Worm (Caenorhabditis elegans): ENCODE results near the gene F52E10.4.
A peak's percentile ranks its signal among the peaks of the same experiment; 100 is the strongest.

F52E10.4 gene

ce11 chrX:16309705-16310104 lies 16.9 kb upstream of the F52E10.4 start:
- TF ChIP-seq tra-4 (tag; optimal IDR thresholded peaks at IDR 0.05) = no peak
- no peak for TF ChIP-seq hnd-1 (tag; optimal IDR thresholded peaks at IDR 0.05)
- TF ChIP-seq F13C5.2 (tag; optimal IDR thresholded peaks at IDR 0.05) = no peak

DNA sequence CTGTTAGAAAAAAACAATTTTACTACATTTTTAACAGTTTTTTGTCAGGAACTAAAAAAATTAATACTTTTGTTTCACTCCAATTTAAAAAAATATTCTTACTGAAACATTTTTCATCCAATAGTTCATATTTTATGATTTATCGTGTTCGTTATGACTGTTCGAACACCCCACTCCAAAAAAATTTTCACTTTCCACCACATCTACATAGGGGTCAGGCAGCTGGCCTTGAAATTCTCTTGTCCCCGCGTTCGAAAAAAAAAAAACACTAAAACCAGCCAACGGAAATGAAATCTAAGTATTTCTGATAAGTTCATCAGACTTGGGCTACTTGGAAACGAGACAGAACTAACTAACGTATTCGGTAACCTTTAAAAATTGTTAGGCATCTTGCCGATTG lies 13.3 kb upstream of the F52E10.4 start, which contains the start of gene twk-22:
Gene twk-22, plus strand, starts transcription at position 301 of the 400 bp plus-strand sequence.
- TF ChIP-seq ceh-13 (GFP tag; optimal IDR thresholded peaks at IDR 0.05) (no peak), ets-7 (tag; optimal IDR thresholded peaks at IDR 0.05) (no peak), ceh-36 (tag; optimal IDR thresholded peaks at IDR 0.05) (no peak), hnd-1 (tag; optimal IDR thresholded peaks at IDR 0.05) (no peak), tbx-11 (GFP tag; IDR thresholded peaks at IDR 0.05) (no peak), hmbx-1 (tag; optimal IDR thresholded peaks at IDR 0.05) (no peak), flt-1 (GFP tag; IDR thresholded peaks at IDR 0.05) (no peak), sea-1 (GFP tag; conservative IDR thresholded peaks at IDR 0.05) (no peak), B0310.2 (tag; optimal IDR thresholded peaks at IDR 0.05) (no peak), tra-4 (tag; optimal IDR thresholded peaks at IDR 0.05) (no peak), scrt-1 (GFP tag; IDR thresholded peaks at IDR 0.05) (no peak), tbx-37 (GFP tag; conservative IDR thresholded peaks at IDR 0.05) (no peak), hmg-4 (GFP tag; optimal IDR thresholded peaks at IDR 0.05) (no peak), pes-1 (GFP tag; IDR thresholded peaks at IDR 0.05) (no peak), aly-1 (tag; optimal IDR thresholded peaks at IDR 0.05) (no peak), ama-1 (optimal IDR thresholded peaks at IDR 0.05) (no peak), F13C5.2 (tag; optimal IDR thresholded peaks at IDR 0.05) (no peak)

DNA sequence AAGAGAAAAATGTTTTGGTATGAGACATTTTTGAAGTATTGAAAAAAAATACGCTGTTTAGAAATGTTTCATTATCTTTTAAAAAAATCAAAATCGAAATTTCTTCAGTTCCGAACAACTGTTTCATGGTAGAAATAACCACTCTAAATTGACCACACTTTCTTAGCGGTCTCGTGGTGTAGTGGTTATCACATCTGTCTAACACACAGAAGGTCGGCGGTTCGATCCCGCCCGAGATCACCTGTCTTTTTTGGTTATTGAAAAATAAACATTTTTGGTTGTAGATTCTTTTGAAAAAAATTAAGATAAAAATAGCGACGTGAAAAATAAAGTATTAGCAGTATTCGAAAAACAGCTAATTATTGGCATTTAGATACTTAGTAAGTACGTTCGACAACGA lies 7.6 kb upstream of the F52E10.4 start:
- TF ChIP-seq ceh-36 (tag; optimal IDR thresholded peaks at IDR 0.05) (no peak), pes-1 (GFP tag; IDR thresholded peaks at IDR 0.05) (no peak), tbx-11 (GFP tag; IDR thresholded peaks at IDR 0.05) (no peak), tbx-37 (GFP tag; conservative IDR thresholded peaks at IDR 0.05) (no peak), ets-7 (tag; optimal IDR thresholded peaks at IDR 0.05) (no peak), F13C5.2 (tag; optimal IDR thresholded peaks at IDR 0.05) (no peak), tra-4 (tag; optimal IDR thresholded peaks at IDR 0.05) (no peak), hmg-4 (GFP tag; optimal IDR thresholded peaks at IDR 0.05) (no peak), B0310.2 (tag; optimal IDR thresholded peaks at IDR 0.05) (no peak)

ce11 chrX:16299859-16300258 lies 7.0 kb upstream of the F52E10.4 start, which contains the start of gene twk-21:
Gene twk-21, plus strand, starts transcription at chrX:16299892.
- TF ChIP-seq ceh-36 (tag; optimal IDR thresholded peaks at IDR 0.05) = no peak
- no peak for TF ChIP-seq hmg-4 (GFP tag; optimal IDR thresholded peaks at IDR 0.05)
- TF ChIP-seq tra-4 (tag; optimal IDR thresholded peaks at IDR 0.05) = no peak

- TF ChIP-seq tbx-37 (GFP tag; conservative IDR thresholded peaks at IDR 0.05) = 0 out of 2 replicates have a peak, but pooled peaks have one; percentile 21
- peak; percentile 52; the same call in 1 of the 2 replicates for TF ChIP-seq scrt-1 (GFP tag; IDR thresholded peaks at IDR 0.05)
- TF ChIP-seq pes-1 (GFP tag; IDR thresholded peaks at IDR 0.05) = peak; percentile 46; the same call in 1 of the 2 replicates
- TF ChIP-seq sea-1 (GFP tag; conservative IDR thresholded peaks at IDR 0.05) = 0 out of 2 replicates have a peak, but pooled peaks have one; percentile 14
Observed at ce11 chrX:16299217-16299616, 6.4 kb upstream of the F52E10.4 start.

DNA sequence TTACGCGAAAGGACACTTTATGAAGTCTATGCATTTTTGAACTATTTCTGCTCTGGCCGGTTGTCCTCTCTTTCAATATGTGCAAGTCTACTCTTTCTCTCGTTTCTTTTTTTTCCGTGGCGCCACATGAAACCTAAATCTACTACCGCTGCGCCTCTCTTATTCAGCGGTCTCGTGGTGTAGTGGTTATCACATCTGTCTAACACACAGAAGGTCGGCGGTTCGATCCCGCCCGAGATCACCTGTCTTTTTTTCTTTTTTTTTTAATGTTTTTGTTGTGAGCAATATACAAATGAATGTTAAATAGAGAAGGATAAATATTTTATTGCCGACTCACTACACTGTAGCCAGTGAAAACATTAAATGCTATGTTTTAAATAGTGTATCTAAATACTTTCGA lies 5.3 kb upstream of the F52E10.4 start:
- TF ChIP-seq pes-1 (GFP tag; IDR thresholded peaks at IDR 0.05) = peak; percentile 67
- 0 out of 2 replicates have a peak, but pooled peaks have one; percentile 40 for TF ChIP-seq tbx-37 (GFP tag; conservative IDR thresholded peaks at IDR 0.05)
- TF ChIP-seq tbx-11 (GFP tag; IDR thresholded peaks at IDR 0.05) = peak; percentile 33; the same call in 1 of the 2 replicates
- no peak for TF ChIP-seq ets-7 (tag; optimal IDR thresholded peaks at IDR 0.05)
- 0 out of 2 replicates have a peak, but pooled peaks have one; percentile 57 for TF ChIP-seq scrt-1 (GFP tag; IDR thresholded peaks at IDR 0.05)
- TF ChIP-seq F13C5.2 (tag; optimal IDR thresholded peaks at IDR 0.05) = peak; percentile 60

- TF ChIP-seq flt-1 (GFP tag; IDR thresholded peaks at IDR 0.05) (no peak), tbx-37 (GFP tag; conservative IDR thresholded peaks at IDR 0.05) (no peak), hmbx-1 (tag; optimal IDR thresholded peaks at IDR 0.05) (no peak), B0310.2 (tag; optimal IDR thresholded peaks at IDR 0.05) (no peak), sea-1 (GFP tag; conservative IDR thresholded peaks at IDR 0.05) (no peak), pes-1 (GFP tag; IDR thresholded peaks at IDR 0.05) (no peak), ets-7 (tag; optimal IDR thresholded peaks at IDR 0.05) (no peak), tbx-11 (GFP tag; IDR thresholded peaks at IDR 0.05) (no peak), aly-1 (tag; optimal IDR thresholded peaks at IDR 0.05) (no peak), F13C5.2 (tag; optimal IDR thresholded peaks at IDR 0.05) (no peak), ceh-36 (tag; optimal IDR thresholded peaks at IDR 0.05) (no peak), ama-1 (optimal IDR thresholded peaks at IDR 0.05) (no peak)
Observed at ce11 chrX:16297123-16297522, 4.3 kb upstream of the F52E10.4 start.

ce11 chrX:16290536-16290935 lies 2.3 kb downstream of the F52E10.4 start:
- TF ChIP-seq flt-1 (GFP tag; IDR thresholded peaks at IDR 0.05) (no peak), tra-4 (tag; optimal IDR thresholded peaks at IDR 0.05) (no peak), ceh-36 (tag; optimal IDR thresholded peaks at IDR 0.05) (no peak), F13C5.2 (tag; optimal IDR thresholded peaks at IDR 0.05) (no peak), ets-7 (tag; optimal IDR thresholded peaks at IDR 0.05) (no peak), pes-1 (GFP tag; IDR thresholded peaks at IDR 0.05) (no peak), tbx-37 (GFP tag; conservative IDR thresholded peaks at IDR 0.05) (no peak), hmbx-1 (tag; optimal IDR thresholded peaks at IDR 0.05) (no peak), tbx-11 (GFP tag; IDR thresholded peaks at IDR 0.05) (no peak), ceh-13 (GFP tag; optimal IDR thresholded peaks at IDR 0.05) (no peak), hnd-1 (tag; optimal IDR thresholded peaks at IDR 0.05) (no peak), aly-1 (tag; optimal IDR thresholded peaks at IDR 0.05) (no peak), hmg-4 (GFP tag; optimal IDR thresholded peaks at IDR 0.05) (no peak), B0310.2 (tag; optimal IDR thresholded peaks at IDR 0.05) (no peak), scrt-1 (GFP tag; IDR thresholded peaks at IDR 0.05) (no peak)

Measured in whole organism, early embryonic.